Fruit fly (Drosophila melanogaster) whole organism, embryonic: ENCODE data around the gene CG18598.

Experiments used
- B-H2 ChIP-seq: fragments of 200-800 bp; sonication (Bioruptor generic); optimal IDR thresholded peaks from 2 replicates; lab custom pipeline; 2018; ENCODE audit warnings: missing biosample characterization, mild to moderate bottlenecking, missing genetic modification characterization
- Blimp-1 ChIP-seq: fragments of 200-800 bp; sonication (Bioruptor generic); optimal IDR thresholded peaks from 3 replicates; lab custom pipeline; 2018; ENCODE audit warnings: missing biosample characterization, missing genetic modification characterization, mild to moderate bottlenecking, moderate library complexity, missing genetic modification reagents
- BtbVII ChIP-seq: fragments of 200-800 bp; sonication (Bioruptor generic); optimal IDR thresholded peaks from 3 replicates; lab custom pipeline; 2017; ENCODE audit warnings: missing biosample characterization, mild to moderate bottlenecking, missing genetic modification characterization
- CG10959 ChIP-seq: fragments of 200-800 bp; sonication (Bioruptor generic); IDR thresholded peaks from 2 replicates; pipeline ENCODE4 v1.3.6; 2022; ENCODE audit warnings: missing biosample characterization, missing genetic modification characterization
- CG10979 ChIP-seq: fragments of 200-800 bp; sonication (Bioruptor generic); optimal IDR thresholded peaks from 2 replicates; lab custom pipeline; 2018; ENCODE audit warnings: missing biosample characterization, mild to moderate bottlenecking, missing genetic modification characterization, moderate library complexity
- CG12659 ChIP-seq: fragments of 200-800 bp; sonication (Bioruptor generic); optimal IDR thresholded peaks from 3 replicates; lab custom pipeline; 2017; ENCODE audit warnings: mild to moderate bottlenecking, missing biosample characterization, missing genetic modification reagents, missing genetic modification characterization
- CG12769 ChIP-seq: fragments of 200-800 bp; sonication (Bioruptor generic); optimal IDR thresholded peaks from 2 replicates; lab custom pipeline; 2019; ENCODE audit warnings: missing biosample characterization, mild to moderate bottlenecking, missing genetic modification characterization, moderate library complexity
- CG14710 ChIP-seq: fragments of 200-800 bp; sonication (Bioruptor generic); optimal IDR thresholded peaks from 3 replicates; lab custom pipeline; 2019; ENCODE audit warnings: missing biosample characterization, mild to moderate bottlenecking, missing genetic modification characterization, moderate library complexity
- CG15269 ChIP-seq: fragments of 200-800 bp; sonication (Bioruptor generic); optimal IDR thresholded peaks from 2 replicates; lab custom pipeline; 2018; ENCODE audit warnings: missing biosample characterization, mild to moderate bottlenecking, missing genetic modification characterization, moderate library complexity
- CG1529 ChIP-seq: fragments of 200-800 bp; sonication (Bioruptor generic); optimal IDR thresholded peaks from 3 replicates; lab custom pipeline; 2018; ENCODE audit warnings: missing biosample characterization, missing genetic modification characterization
- CG15696 ChIP-seq: fragments of 200-800 bp; sonication (Bioruptor generic); optimal IDR thresholded peaks from 2 replicates; lab custom pipeline; 2019; ENCODE audit warnings: missing biosample characterization, mild to moderate bottlenecking, missing genetic modification characterization, moderate library complexity
- CG17568 ChIP-seq: fragments of 200-800 bp; sonication (Bioruptor generic); optimal IDR thresholded peaks from 2 replicates; lab custom pipeline; 2018; ENCODE audit warnings: missing biosample characterization, mild to moderate bottlenecking, missing genetic modification characterization, moderate library complexity
- CG17829 ChIP-seq: fragments of 200-800 bp; optimal IDR thresholded peaks from 2 replicates; lab custom pipeline; 2019; ENCODE audit warnings: missing biosample characterization, mild to moderate bottlenecking, missing genetic modification characterization, moderate library complexity
- CG18764 ChIP-seq: fragments of 200-800 bp; sonication (Bioruptor generic); optimal IDR thresholded peaks from 3 replicates; lab custom pipeline; 2016; ENCODE audit warnings: missing biosample characterization, missing genetic modification characterization
- CG30020 ChIP-seq: fragments of 200-800 bp; optimal IDR thresholded peaks from 2 replicates; lab custom pipeline; 2019; ENCODE audit warnings: missing biosample characterization, mild to moderate bottlenecking, missing genetic modification characterization, moderate library complexity
- CG32532 ChIP-seq: fragments of 200-800 bp; sonication (Bioruptor generic); IDR thresholded peaks from 2 replicates; pipeline ENCODE4 v1.3.6; 2022; ENCODE audit warnings: missing biosample characterization, missing genetic modification characterization
- CG33557 ChIP-seq: fragments of 200-800 bp; sonication (Bioruptor generic); optimal IDR thresholded peaks from 2 replicates; lab custom pipeline; 2019; ENCODE audit warnings: missing biosample characterization, mild to moderate bottlenecking, missing genetic modification characterization, moderate library complexity
- CG42726 ChIP-seq: fragments of 200-800 bp; sonication (Bioruptor generic); IDR thresholded peaks from 2 replicates; pipeline ENCODE4 v1.3.6; 2022; ENCODE audit warnings: missing biosample characterization, missing genetic modification characterization; ENCODE audit not compliant: partially characterized antibody
- CG43689 ChIP-seq: fragments of 200-800 bp; sonication (Bioruptor generic); IDR thresholded peaks from 2 replicates; pipeline ENCODE4 v1.3.6; 2022; ENCODE audit warnings: missing biosample characterization, missing genetic modification characterization
- CG4404 ChIP-seq: fragments of 200-800 bp; sonication (Bioruptor generic); IDR thresholded peaks from 2 replicates; pipeline ENCODE4 v1.3.6; 2022; ENCODE audit warnings: missing biosample characterization, missing genetic modification characterization
- CG6791 ChIP-seq: fragments of 200-800 bp; sonication (Bioruptor generic); IDR thresholded peaks from 3 replicates; pipeline ENCODE4 v1.3.6; 2022; ENCODE audit warnings: missing biosample characterization, missing genetic modification characterization; ENCODE audit not compliant: partially characterized antibody
- CG9215 ChIP-seq: fragments of 200-800 bp; sonication (Bioruptor generic); IDR thresholded peaks from 2 replicates; pipeline ENCODE4 v1.3.6; 2022; ENCODE audit warnings: missing biosample characterization, missing genetic modification characterization
- CG9609 ChIP-seq: fragments of 200-800 bp; sonication (Bioruptor generic); optimal IDR thresholded peaks from 3 replicates; lab custom pipeline; 2016; ENCODE audit warnings: missing biosample characterization, missing genetic modification characterization
- CG9727 ChIP-seq: fragments of 200-800 bp; sonication (Bioruptor generic); optimal IDR thresholded peaks from 3 replicates; lab custom pipeline; 2017; ENCODE audit warnings: missing biosample characterization, mild to moderate bottlenecking, missing genetic modification characterization
- CG9932 ChIP-seq: fragments of 200-800 bp; sonication (Bioruptor generic); IDR thresholded peaks from 2 replicates; pipeline ENCODE4 v1.3.6; 2022; ENCODE audit warnings: missing biosample characterization, missing genetic modification characterization
- Dref ChIP-seq: fragments of 200-800 bp; sonication (Bioruptor generic); IDR thresholded peaks from 2 replicates; pipeline ENCODE4 v1.3.6; 2022; ENCODE audit warnings: missing biosample characterization, missing genetic modification characterization
- Elba2 ChIP-seq: fragments of 200-800 bp; sonication (Bioruptor generic); optimal IDR thresholded peaks from 3 replicates; lab custom pipeline; 2016; ENCODE audit warnings: missing biosample characterization, missing genetic modification characterization
- Hsf ChIP-seq: fragments of 200-800 bp; sonication (Bioruptor generic); optimal IDR thresholded peaks from 3 replicates; lab custom pipeline; 2016; ENCODE audit warnings: missing biosample characterization, missing genetic modification characterization
- Lim3 ChIP-seq: fragments of 200-800 bp; sonication (Bioruptor generic); IDR thresholded peaks from 2 replicates; pipeline ENCODE4 v1.3.6; 2022; ENCODE audit warnings: missing biosample characterization, missing genetic modification characterization
- Mad ChIP-seq: fragments of 200-800 bp; sonication (Bioruptor generic); optimal IDR thresholded peaks from 2 replicates; lab custom pipeline; 2016; ENCODE audit warnings: missing biosample characterization, missing genetic modification characterization
- Max ChIP-seq: fragments of 200-800 bp; sonication (Bioruptor generic); optimal IDR thresholded peaks from 2 replicates; lab custom pipeline; 2016; ENCODE audit warnings: missing biosample characterization, mild to moderate bottlenecking, missing genetic modification characterization
- NC2β ChIP-seq: fragments of 200-800 bp; sonication (Bioruptor generic); optimal IDR thresholded peaks from 2 replicates; lab custom pipeline; 2016; ENCODE audit warnings: missing biosample characterization, missing genetic modification characterization
- Nf-YA ChIP-seq: fragments of 200-800 bp; sonication (Bioruptor generic); IDR thresholded peaks from 2 replicates; pipeline ENCODE4 v1.3.6; 2022; ENCODE audit warnings: missing biosample characterization, missing genetic modification characterization
- Side ChIP-seq: fragments of 200-800 bp; sonication (Bioruptor generic); optimal IDR thresholded peaks from 2 replicates; lab custom pipeline; 2016; ENCODE audit warnings: missing biosample characterization, missing genetic modification characterization
- Taf1 ChIP-seq: fragments of 200-800 bp; sonication (Bioruptor generic); IDR thresholded peaks from 2 replicates; pipeline ENCODE4 v1.3.6; 2022; ENCODE audit warnings: missing biosample characterization, missing genetic modification characterization
- bowl ChIP-seq: fragments of 200-800 bp; sonication (Bioruptor generic); IDR thresholded peaks from 2 replicates; pipeline ENCODE4 v1.3.6; 2022; ENCODE audit warnings: missing biosample characterization, missing genetic modification characterization
- br ChIP-seq: fragments of >200 bp; optimal IDR thresholded peaks from 2 replicates; lab custom pipeline; 2017
- chinmo ChIP-seq: fragments of 200-800 bp; sonication (Bioruptor generic); IDR thresholded peaks from 4 replicates; pipeline ENCODE4 v1.3.6; 2022; ENCODE audit warnings: missing biosample characterization, missing genetic modification characterization; ENCODE audit not compliant: partially characterized antibody
- dan ChIP-seq: fragments of 200-800 bp; sonication (Bioruptor generic); IDR thresholded peaks from 2 replicates; pipeline ENCODE4 v1.3.6; 2022; ENCODE audit warnings: missing biosample characterization, missing genetic modification characterization
- danr ChIP-seq: fragments of 200-800 bp; sonication (Bioruptor generic); IDR thresholded peaks from 2 replicates; pipeline ENCODE4 v1.3.6; 2022; ENCODE audit warnings: missing biosample characterization, missing genetic modification characterization
- dimm ChIP-seq: fragments of 200-800 bp; sonication (Bioruptor generic); IDR thresholded peaks from 2 replicates; pipeline ENCODE4 v1.3.6; 2022; ENCODE audit warnings: missing biosample characterization, missing genetic modification characterization
- dmrt11E ChIP-seq: fragments of 200-800 bp; sonication (Bioruptor generic); optimal IDR thresholded peaks from 3 replicates; lab custom pipeline; 2018; ENCODE audit warnings: missing biosample characterization, mild to moderate bottlenecking, missing genetic modification characterization, moderate library complexity
- ewg ChIP-seq: fragments of 200-800 bp; sonication (Bioruptor generic); optimal IDR thresholded peaks from 3 replicates; lab custom pipeline; 2017; ENCODE audit warnings: mild to moderate bottlenecking, missing biosample characterization, missing genetic modification reagents, missing genetic modification characterization
- gem ChIP-seq: fragments of 200-800 bp; sonication (Bioruptor generic); optimal IDR thresholded peaks from 2 replicates; lab custom pipeline; 2019; ENCODE audit warnings: missing biosample characterization, mild to moderate bottlenecking, missing genetic modification characterization, moderate library complexity
- kah ChIP-seq: fragments of 200-800 bp; sonication (Bioruptor generic); optimal IDR thresholded peaks from 2 replicates; lab custom pipeline; 2018; ENCODE audit warnings: missing biosample characterization, mild to moderate bottlenecking, missing genetic modification characterization
- oc ChIP-seq: fragments of 200-800 bp; sonication (Bioruptor generic); optimal IDR thresholded peaks from 2 replicates; lab custom pipeline; 2018; ENCODE audit warnings: missing biosample characterization, mild to moderate bottlenecking, missing genetic modification characterization, moderate library complexity
- pfk ChIP-seq: fragments of 200-800 bp; sonication (Bioruptor generic); optimal IDR thresholded peaks from 2 replicates; lab custom pipeline; 2018; ENCODE audit warnings: missing biosample characterization, mild to moderate bottlenecking, missing genetic modification characterization, moderate library complexity
- prd ChIP-seq, 3 experiments: fragments of >200 bp in 2 of 3; fragments of 200-800 bp in 1 of 3; sonication (Bioruptor generic) in 1 of 3; optimal IDR thresholded peaks in 2 of 3; IDR thresholded peaks in 1 of 3; 2 replicates in 2 of 3; 3 replicates in 1 of 3; pipeline versions ENCODE4 v1.3.6 to Lab custom; 2017 to 2022; ENCODE audit warnings: missing biosample characterization in 1 of 3, missing genetic modification characterization in 1 of 3
- shn ChIP-seq: fragments of 200-800 bp; sonication (Bioruptor generic); optimal IDR thresholded peaks from 3 replicates; lab custom pipeline; 2016; ENCODE audit warnings: missing biosample characterization, missing genetic modification characterization
- z ChIP-seq: fragments of 200-800 bp; sonication (Bioruptor generic); IDR thresholded peaks from 3 replicates; pipeline ENCODE4 v1.3.6; 2022; ENCODE audit warnings: missing biosample characterization, missing genetic modification characterization
- zf30C ChIP-seq: fragments of 200-800 bp; sonication (Bioruptor generic); optimal IDR thresholded peaks from 3 replicates; lab custom pipeline; 2018; ENCODE audit warnings: missing biosample characterization, mild to moderate bottlenecking, missing genetic modification characterization

CG18598 gene

DNA sequence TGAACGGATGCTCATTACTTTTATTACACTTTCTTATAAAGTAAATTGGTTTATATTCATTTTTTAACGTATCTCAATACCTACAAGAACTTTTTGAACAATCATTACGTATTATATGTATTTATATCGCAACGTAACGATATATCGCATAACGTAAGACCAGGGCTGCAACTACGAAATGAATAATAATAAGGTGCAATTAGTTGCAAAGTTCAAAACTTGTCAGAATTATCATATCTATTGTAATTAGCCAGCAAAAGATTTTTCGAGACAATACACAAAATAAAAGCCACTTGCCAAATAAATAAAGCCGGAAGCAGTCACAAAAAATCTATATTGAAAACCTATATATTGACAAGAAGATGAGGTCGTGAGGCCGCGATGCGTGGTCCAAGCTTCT, 35.6 kb upstream of the CG18598 start (continued):
- TF ChIP-seq shn (no peak), zf30C (GFP tag; lab: Kevin White, UChicago) (no peak), z (GFP tag; lab: Robert Waterston, UW) (no peak), CG1529 (GFP tag; lab: Kevin White, UChicago) (no peak), CG10979 (tag; lab: Kevin White, UChicago) (no peak), CG12659 (peak; percentile 39), Dref (GFP tag; lab: Robert Waterston, UW) (no peak), BtbVII (GFP tag; lab: Kevin White, UChicago) (no peak), br (lab: Kevin White, UChicago) (no peak), CG9727 (peak; percentile 10), CG12769 (no peak), Max (no peak), prd (optimal IDR thresholded peaks at IDR 0.05; lab: Kevin White, UChicago) (no peak), prd (GFP tag; IDR thresholded peaks at IDR 0.05; lab: Robert Waterston, UW) (no peak), Side (GFP tag; lab: Kevin White, UChicago) (no peak), dimm (no peak), CG15696 (tag; lab: Kevin White, UChicago) (no peak), Hsf (GFP tag; lab: Kevin White, UChicago) (peak; percentile 66), CG9932 (GFP tag; lab: Robert Waterston, UW) (peak; percentile 65), CG10959 (GFP tag; lab: Robert Waterston, UW) (no peak), CG9215 (no peak), CG17829 (tag; lab: Kevin White, UChicago) (no peak), CG14710 (tag; lab: Kevin White, UChicago) (no peak), gem (tag; lab: Kevin White, UChicago) (no peak), CG30020 (no peak), Lim3 (GFP tag; lab: Robert Waterston, UW) (no peak), CG33557 (GFP tag; lab: Kevin White, UChicago) (no peak), dmrt11E (tag; lab: Kevin White, UChicago) (no peak), CG4404 (GFP tag; lab: Robert Waterston, UW) (no peak), CG9609 (GFP tag; lab: Kevin White, UChicago) (peak; percentile 26), Nf-YA (GFP tag; lab: Robert Waterston, UW) (no peak), CG18764 (GFP tag; lab: Kevin White, UChicago) (peak; percentile 1), CG17568 (GFP tag; lab: Kevin White, UChicago) (no peak), Blimp-1 (GFP tag; lab: Kevin White, UChicago) (no peak), B-H2 (GFP tag; lab: Kevin White, UChicago) (no peak), Mad (peak; percentile 3), Taf1 (GFP tag; lab: Robert Waterston, UW) (no peak), danr (GFP tag; lab: Robert Waterston, UW) (no peak), CG15269 (tag; lab: Kevin White, UChicago) (no peak), NC2β (GFP tag; lab: Kevin White, UChicago) (peak; percentile 19), CG6791 (GFP tag; lab: Robert Waterston, UW) (peak; percentile 67), dan (GFP tag; lab: Robert Waterston, UW) (no peak), CG43689 (GFP tag; lab: Robert Waterston, UW) (no peak), bowl (no peak), CG32532 (no peak), CG42726 (GFP tag; lab: Robert Waterston, UW) (0 out of 2 replicates have a peak, but pooled peaks have one; percentile 44), pfk (GFP tag; lab: Kevin White, UChicago) (no peak), kah (GFP tag; lab: Kevin White, UChicago) (no peak), ewg (GFP tag; lab: Kevin White, UChicago) (no peak), chinmo (peak; percentile 58; the same call in 1 of the 4 replicates), oc (tag; lab: Kevin White, UChicago) (no peak), Elba2 (GFP tag; lab: Kevin White, UChicago) (no peak)
